Worm (Caenorhabditis elegans): Measurements from ENCODE around the gene C01G10.7.

DNA sequence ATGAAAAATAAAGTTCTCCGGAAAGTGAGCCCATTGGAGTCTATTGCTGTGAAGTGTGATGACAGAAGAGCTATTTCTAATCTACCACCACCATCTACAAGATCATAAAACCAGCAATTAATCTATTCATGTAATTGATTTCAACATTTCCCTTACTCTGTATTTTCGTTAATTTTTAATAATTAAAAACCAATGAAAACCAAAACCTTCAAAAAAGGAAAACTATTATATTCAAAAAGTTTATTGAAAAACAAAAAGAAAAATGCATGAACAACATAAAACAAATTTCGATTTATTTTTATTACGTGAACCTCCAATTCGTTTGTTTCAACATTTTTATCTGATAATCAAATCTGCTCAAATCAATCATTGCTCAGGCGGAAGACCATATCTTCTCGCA is 13.9 kb downstream of the C01G10.7 start, which contains the start of gene C01G10.1:
- TF ChIP-seq unc-62 (GFP tag; optimal IDR thresholded peaks at IDR 0.05), result no peak
- no peak for TF ChIP-seq F49E8.2 (tag; optimal IDR thresholded peaks at IDR 0.05; ENCODE audit: insufficient read depth)
- no peak for TF ChIP-seq snpc-4 (GFP tag; optimal IDR thresholded peaks at IDR 0.05)
- TF ChIP-seq snpc-4 (tag; optimal IDR thresholded peaks at IDR 0.05), result no peak
- no peak for TF ChIP-seq efl-1 (GFP tag; optimal IDR thresholded peaks at IDR 0.05)
- TF ChIP-seq nhr-120 (GFP tag; IDR thresholded peaks at IDR 0.05), result no peak
- TF ChIP-seq pha-4 (tag; optimal IDR thresholded peaks at IDR 0.05), result no peak
- no peak for TF ChIP-seq dox-1 (GFP tag; IDR thresholded peaks at IDR 0.05)
- TF ChIP-seq hlh-26 (GFP tag; conservative IDR thresholded peaks at IDR 0.05), result no peak
- TF ChIP-seq cebp-2 (GFP tag; IDR thresholded peaks at IDR 0.05), result no peak
- TF ChIP-seq ama-1 (optimal IDR thresholded peaks at IDR 0.05), result no peak
- TF ChIP-seq ama-1 (GFP tag; optimal IDR thresholded peaks at IDR 0.05), result no peak
- TF ChIP-seq fkh-3 (tag; optimal IDR thresholded peaks at IDR 0.05), result no peak

All from whole organism, young adult.